Worm (Caenorhabditis elegans): ENCODE measurements around the gene str-69.
"Not testable (repeated sequence)": the region's sequence is repeated elsewhere in the genome, so short reads cannot be mapped to it uniquely, and the experiment has no call there.

str-69 gene

DNA sequence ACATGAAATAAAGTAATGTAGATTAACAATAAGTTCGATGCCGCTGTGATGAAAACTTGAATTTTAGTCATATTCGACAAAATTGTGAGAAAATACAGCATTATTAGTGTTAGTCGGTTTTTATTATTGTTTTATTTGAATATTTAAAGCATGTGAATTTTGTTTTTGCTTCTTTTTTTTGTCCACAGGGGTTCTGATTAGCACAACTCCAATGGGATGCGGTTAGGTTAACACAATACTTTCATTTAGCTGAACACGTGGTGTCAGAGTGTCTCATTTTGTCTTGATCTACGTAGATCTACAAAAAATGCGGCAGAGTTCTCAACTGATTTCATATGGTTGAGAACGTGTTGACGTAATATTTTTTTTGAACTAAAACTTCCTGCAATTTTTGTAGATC, 36.6 kb downstream of the str-69 start, which contains the start of gene str-40:
Gene str-40 (minus strand): TSS at position 101 of the 400 bp plus-strand sequence.
- TF ChIP-seq ztf-4 (tag; optimal IDR thresholded peaks at IDR 0.05) (no peak), mep-1 (tag; optimal IDR thresholded peaks at IDR 0.05) (no peak), hpl-2 (GFP tag; optimal IDR thresholded peaks at IDR 0.05) (no peak), sup-37 (GFP tag; optimal IDR thresholded peaks at IDR 0.05) (no peak), aly-2 (tag; optimal IDR thresholded peaks at IDR 0.05) (no peak), efl-1 (optimal IDR thresholded peaks at IDR 0.05) (no peak), efl-1 (GFP tag; optimal IDR thresholded peaks at IDR 0.05 in 1 of 2) (no peak), nhr-12 (tag; optimal IDR thresholded peaks at IDR 0.05) (no peak), zag-1 (tag; optimal IDR thresholded peaks at IDR 0.05) (no peak), fkh-4 (tag; optimal IDR thresholded peaks at IDR 0.05; ENCODE audit: borderline replicate concordance) (no peak), lin-14 (GFP tag; optimal IDR thresholded peaks at IDR 0.05) (no peak), elt-3 (tag; optimal IDR thresholded peaks at IDR 0.05) (no peak), unc-62 (GFP tag; optimal IDR thresholded peaks at IDR 0.05) (no peak), ama-1 (optimal IDR thresholded peaks at IDR 0.05) (no peak), efl-3 (GFP tag; optimal IDR thresholded peaks at IDR 0.05) (no peak), skn-1 (tag; optimal IDR thresholded peaks at IDR 0.05) (no peak), ceh-8 (GFP tag; optimal IDR thresholded peaks at IDR 0.05) (no peak), mdl-1 (tag; optimal IDR thresholded peaks at IDR 0.05) (no peak), nhr-11 (tag; optimal IDR thresholded peaks at IDR 0.05) (no peak)

DNA sequence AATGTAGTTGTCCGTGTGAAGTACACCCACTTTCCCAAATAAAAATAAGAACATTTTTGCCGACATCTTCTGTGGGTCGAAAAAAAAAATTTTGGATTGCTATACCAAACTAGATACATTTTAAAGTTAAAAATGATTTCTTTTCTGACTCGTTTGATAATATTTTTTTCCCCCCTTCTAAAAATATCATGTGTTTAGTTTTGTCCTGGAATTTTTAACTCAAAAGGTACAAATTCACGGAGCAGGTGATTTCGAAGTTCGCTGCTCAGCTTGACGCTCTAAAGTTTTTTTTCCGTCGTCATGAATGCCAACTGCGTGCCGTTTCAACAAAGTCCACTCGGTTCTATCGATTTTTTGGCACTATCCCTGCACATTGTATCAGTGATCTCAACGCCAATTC, 39.8 kb downstream of the str-69 start, which contains the start of gene srh-185:
Gene srh-185 (plus strand): TSS at position 301 of the 400 bp plus-strand sequence.
- TF ChIP-seq unc-130 (tag; optimal IDR thresholded peaks at IDR 0.05) (no peak), nhr-76 (tag; optimal IDR thresholded peaks at IDR 0.05) (no peak), lsy-2 (tag; optimal IDR thresholded peaks at IDR 0.05) (no peak), C16A3.4 (tag; optimal IDR thresholded peaks at IDR 0.05) (no peak), fkh-8 (tag; optimal IDR thresholded peaks at IDR 0.05) (no peak), aha-1 (tag; optimal IDR thresholded peaks at IDR 0.05) (no peak), nhr-85 (tag) (no peak), alr-1 (tag; optimal IDR thresholded peaks at IDR 0.05; ENCODE audit: borderline replicate concordance) (no peak), ceh-82 (tag; optimal IDR thresholded peaks at IDR 0.05) (no peak), zip-4 (GFP tag; optimal IDR thresholded peaks at IDR 0.05) (no peak), ets-5 (GFP tag; IDR thresholded peaks at IDR 0.05) (no peak), swsn-7 (tag; optimal IDR thresholded peaks at IDR 0.05) (no peak), nhr-84 (tag; optimal IDR thresholded peaks at IDR 0.05) (no peak)

DNA sequence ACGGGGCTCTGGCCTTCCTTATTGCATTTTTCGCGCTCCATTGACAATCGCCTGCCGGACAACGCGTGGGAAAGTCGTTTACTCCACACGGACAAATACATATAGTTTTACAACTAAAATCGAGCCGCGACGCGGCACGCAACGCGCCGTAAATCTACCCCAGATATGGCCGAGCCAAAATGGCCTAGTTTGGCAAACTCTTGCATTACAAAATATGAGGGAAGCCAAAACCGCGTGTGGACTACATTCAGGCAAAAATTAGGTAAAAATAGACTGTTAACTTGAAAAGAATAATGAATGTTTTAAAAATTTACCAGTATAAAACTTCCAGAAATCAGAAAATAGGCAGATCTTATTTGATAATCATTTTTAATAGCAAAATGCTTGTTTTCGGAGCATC, 41.3 kb downstream of the str-69 start, which contains the start of gene srt-16:
Gene srt-16 (minus strand): TSS at position 101 of the 400 bp plus-strand sequence.
- TF ChIP-seq unc-62 (GFP tag; optimal IDR thresholded peaks at IDR 0.05); lin-39 (tag; optimal IDR thresholded peaks at IDR 0.05); nhr-77 (tag; optimal IDR thresholded peaks at IDR 0.05): not testable (repeated sequence)

DNA sequence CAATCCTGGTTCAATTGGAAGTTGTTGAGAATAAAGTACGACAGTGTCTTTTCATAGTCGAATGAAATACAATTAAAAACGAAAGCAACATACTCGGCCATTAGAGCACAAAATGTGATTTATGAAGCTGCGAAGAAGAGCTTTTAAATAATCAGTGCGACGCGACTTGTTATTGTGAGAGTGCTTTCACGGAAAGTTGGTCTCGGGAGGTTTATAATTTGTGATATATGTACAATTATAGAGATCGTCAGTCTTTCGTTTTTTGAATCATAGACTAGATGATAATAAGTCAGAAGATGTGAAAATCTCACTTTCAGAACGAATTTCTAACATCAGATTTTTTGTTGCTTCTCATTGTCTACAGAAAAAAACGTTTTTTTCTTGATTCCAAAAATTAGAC, 43.6 kb downstream of the str-69 start, which contains the start of gene srt-15:
Gene srt-15 (minus strand): TSS at position 101 of the 400 bp plus-strand sequence.
- TF ChIP-seq sup-37 (GFP tag; optimal IDR thresholded peaks at IDR 0.05) (no peak), elt-2 (tag; optimal IDR thresholded peaks at IDR 0.05) (no peak), nhr-12 (tag; optimal IDR thresholded peaks at IDR 0.05) (no peak)

DNA sequence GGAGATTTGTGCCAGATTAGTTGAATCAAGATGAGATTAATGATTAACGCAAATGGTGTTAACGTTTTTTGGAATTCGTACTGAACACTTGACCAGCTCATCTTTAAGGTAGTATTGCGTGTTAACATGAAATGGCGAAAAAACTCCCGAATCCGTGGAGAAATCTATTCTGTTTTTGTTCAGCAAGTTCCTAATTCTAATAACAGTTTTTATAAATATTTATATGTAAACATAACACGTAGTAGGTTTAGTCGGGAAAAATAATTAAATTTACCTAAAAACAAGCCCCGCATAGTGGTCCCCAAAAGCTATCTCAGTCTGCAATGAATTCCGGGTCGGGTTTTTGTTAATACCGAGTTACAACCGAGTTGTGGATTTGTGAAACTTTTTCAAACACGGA, 46.7 kb downstream of the str-69 start, which contains the start of gene str-244:
Gene str-244 (minus strand): TSS at position 101 of the 400 bp plus-strand sequence.
- TF ChIP-seq alr-1 (tag; optimal IDR thresholded peaks at IDR 0.05; ENCODE audit: borderline replicate concordance), result no peak
- TF ChIP-seq zip-4 (GFP tag; optimal IDR thresholded peaks at IDR 0.05), result no peak
- no peak for TF ChIP-seq nhr-20 (tag; optimal IDR thresholded peaks at IDR 0.05)
- no peak for TF ChIP-seq mab-9 (GFP tag; IDR thresholded peaks at IDR 0.05)
- TF ChIP-seq lin-13 (GFP tag; optimal IDR thresholded peaks at IDR 0.05), result no peak
- TF ChIP-seq lsy-2 (tag; optimal IDR thresholded peaks at IDR 0.05), result no peak
- TF ChIP-seq unc-30 (tag; optimal IDR thresholded peaks at IDR 0.05), result no peak
- no peak for TF ChIP-seq nhr-77 (tag; optimal IDR thresholded peaks at IDR 0.05)
- TF ChIP-seq nhr-84 (tag; optimal IDR thresholded peaks at IDR 0.05), result no peak
- TF ChIP-seq swsn-7 (tag; optimal IDR thresholded peaks at IDR 0.05), result no peak
- no peak for TF ChIP-seq xbp-1 (tag; optimal IDR thresholded peaks at IDR 0.05)
